Fruit fly (Drosophila melanogaster) Kc167 (cell line): ENCODE measurements around the gene Dyro.

ENCODE experiments used
- Myc ChIP-seq: fragments of >200 bp; optimal IDR thresholded peaks from 2 replicates; lab custom pipeline; 2017; ENCODE audit warnings: missing external identifiers
- Sin3A ChIP-seq: fragments of >200 bp; optimal IDR thresholded peaks from 2 replicates; lab custom pipeline; 2018; ENCODE audit warnings: missing external identifiers
- h ChIP-seq: fragments of >200 bp; optimal IDR thresholded peaks from 3 replicates; lab custom pipeline; 2018; ENCODE audit warnings: missing external identifiers
- psq ChIP-seq: fragments of >200 bp; optimal IDR thresholded peaks from 2 replicates; lab custom pipeline; 2017; ENCODE audit warnings: missing external identifiers
- ttk ChIP-seq: sonication (Bioruptor generic); optimal IDR thresholded peaks from 2 replicates; lab custom pipeline; 2017; ENCODE audit warnings: missing external identifiers

DNA sequence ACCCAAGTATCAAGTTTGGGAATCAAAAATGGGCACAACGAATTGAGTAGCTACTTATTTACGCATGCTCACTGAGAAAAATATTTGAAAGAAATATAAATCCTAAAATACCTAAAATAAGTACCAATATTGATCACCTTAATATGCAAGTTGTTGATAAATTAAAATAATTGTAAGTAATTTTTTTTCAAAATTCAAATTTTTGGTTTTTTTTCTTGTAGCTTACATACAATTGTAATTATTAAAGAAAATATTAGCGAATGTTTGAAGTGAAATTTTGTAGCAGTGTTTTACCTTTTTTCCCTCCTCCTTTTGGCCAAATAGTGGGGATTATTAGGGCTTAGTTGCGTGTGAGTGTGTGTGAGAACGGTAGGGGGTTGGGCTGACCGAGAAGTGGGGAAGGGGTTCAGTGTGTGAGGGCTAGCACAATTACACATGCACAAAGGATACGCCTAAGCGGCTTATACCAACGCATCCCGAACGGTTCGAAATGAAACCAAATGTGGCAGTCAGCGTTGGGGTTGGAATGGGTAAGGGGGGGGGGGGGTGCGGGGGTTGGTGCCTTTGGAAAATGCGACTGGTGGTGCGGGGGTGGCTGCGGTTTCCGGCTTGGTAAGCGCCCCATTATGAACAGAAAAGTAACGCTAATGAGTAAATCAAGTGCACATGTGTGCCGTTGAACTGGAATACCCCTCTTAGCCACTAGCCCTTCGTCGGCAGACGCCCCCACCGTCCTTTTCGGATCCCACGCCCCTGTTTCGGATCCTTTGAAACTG, 14.2 kb upstream of the Dyro start:
- TF ChIP-seq Myc (no peak), psq (lab: Kevin White, UChicago) (no peak), Sin3A (no peak), ttk (no peak), h (lab: Kevin White, UChicago) (no peak)
